Fruit fly (Drosophila melanogaster): ENCODE data around the gene CG31676.

The CG31676 gene

dm6 chr2L:20822489-20823195 is 17.9 kb upstream of the CG31676 start, which contains the start of gene CG9331 (continued):
- TF ChIP-seq CG16863 (GFP tag; optimal IDR thresholded peaks at IDR 0.05) (no peak), vnd (GFP tag; IDR thresholded peaks at IDR 0.05; ENCODE audit: partially characterized antibody) (peak; percentile 56; the same call in 1 of the 3 replicates), CG10321 (GFP tag; IDR thresholded peaks at IDR 0.05) (no peak), CG15601 (tag; optimal IDR thresholded peaks at IDR 0.05) (no peak), CG10462 (GFP tag; optimal IDR thresholded peaks at IDR 0.05) (no peak), CG12942 (GFP tag; optimal IDR thresholded peaks at IDR 0.05) (no peak), CG15011 (GFP tag; optimal IDR thresholded peaks at IDR 0.05) (no peak), CG7745 (tag; optimal IDR thresholded peaks at IDR 0.05) (no peak), CG8089 (GFP tag; optimal IDR thresholded peaks at IDR 0.05) (no peak), Bgb (GFP tag; IDR thresholded peaks at IDR 0.05; ENCODE audit: partially characterized antibody) (peak; percentile 53; the same call in 1 of the 2 replicates), peb (GFP tag; IDR thresholded peaks at IDR 0.05) (no peak), CG30020 (tag; optimal IDR thresholded peaks at IDR 0.05) (no peak), sug (tag; optimal IDR thresholded peaks at IDR 0.05) (peak; percentile 14), lmd (GFP tag; IDR thresholded peaks at IDR 0.05) (no peak)

dm6 chr2L:20823196-20824105 is 17.1 kb upstream of the CG31676 start:
- TF ChIP-seq Pdp1 (GFP tag; optimal IDR thresholded peaks at IDR 0.05), result peak in 1 of 2 experiments; percentile 51
- TF ChIP-seq Hmx (GFP tag; optimal IDR thresholded peaks at IDR 0.05), result no peak
- peak; percentile 98; the same call in 3 of the 4 replicates for TF ChIP-seq chinmo (GFP tag; IDR thresholded peaks at IDR 0.05; ENCODE audit: partially characterized antibody)
- peak; percentile 80 for TF ChIP-seq bbx (GFP tag; IDR thresholded peaks at IDR 0.05; ENCODE audit: partially characterized antibody)
- no peak for TF ChIP-seq Fer3 (tag; optimal IDR thresholded peaks at IDR 0.05)
- peak; percentile 49; the same call in 2 of the 4 replicates for TF ChIP-seq Dll (GFP tag; IDR thresholded peaks at IDR 0.05; ENCODE audit: partially characterized antibody)
- no peak for TF ChIP-seq pan (optimal IDR thresholded peaks at IDR 0.05)
- no peak for TF ChIP-seq pan (GFP tag; optimal IDR thresholded peaks at IDR 0.05 in 1 of 2, IDR thresholded peaks at IDR 0.05 in 1 of 2)
- peak; percentile 63; the same call in 1 of the 3 replicates for TF ChIP-seq z (GFP tag; IDR thresholded peaks at IDR 0.05)
- peak; percentile 29; the same call in 1 of the 2 replicates for TF ChIP-seq ssp (GFP tag; IDR thresholded peaks at IDR 0.05)
- peak; percentile 96 for TF ChIP-seq sd (tag; optimal IDR thresholded peaks at IDR 0.05)
- TF ChIP-seq CG2712 (tag; optimal IDR thresholded peaks at IDR 0.05), result peak; percentile 25
- TF ChIP-seq HmgZ (tag; optimal IDR thresholded peaks at IDR 0.05), result peak; percentile 81
- TF ChIP-seq NK7.1 (GFP tag; optimal IDR thresholded peaks at IDR 0.05), result peak; percentile 6
- TF ChIP-seq CG12219 (GFP tag; optimal IDR thresholded peaks at IDR 0.05), result no peak
- TF ChIP-seq CG1529 (GFP tag; optimal IDR thresholded peaks at IDR 0.05), result peak; percentile 15
- 0 out of 2 replicates have a peak, but pooled peaks have one; percentile 31 for TF ChIP-seq CG4360 (GFP tag; IDR thresholded peaks at IDR 0.05)
- peak; percentile 63 for TF ChIP-seq gem (tag; optimal IDR thresholded peaks at IDR 0.05)
- TF ChIP-seq CG34224 (GFP tag; IDR thresholded peaks at IDR 0.05; ENCODE audit: partially characterized antibody), result 0 out of 3 replicates have a peak, but pooled peaks have one; percentile 9
- TF ChIP-seq CG6683 (GFP tag; optimal IDR thresholded peaks at IDR 0.05), result no peak
- no peak for TF ChIP-seq CG4617 (GFP tag; optimal IDR thresholded peaks at IDR 0.05; ENCODE audit: borderline replicate concordance)
- peak; percentile 25 for TF ChIP-seq stwl (tag; optimal IDR thresholded peaks at IDR 0.05)
- TF ChIP-seq CG15073 (GFP tag; optimal IDR thresholded peaks at IDR 0.05), result no peak
- peak; percentile 4 for TF ChIP-seq CG10267 (tag; optimal IDR thresholded peaks at IDR 0.05)
- TF ChIP-seq CG10147 (GFP tag; optimal IDR thresholded peaks at IDR 0.05), result no peak
- peak; percentile 88 for TF ChIP-seq pros (GFP tag; optimal IDR thresholded peaks at IDR 0.05)
- peak; percentile 29; the same call in 1 of the 3 replicates for TF ChIP-seq zfh1 (GFP tag; IDR thresholded peaks at IDR 0.05)
- peak; percentile 15 for TF ChIP-seq grau (tag; optimal IDR thresholded peaks at IDR 0.05)
- peak; percentile 65 for TF ChIP-seq nom (GFP tag; optimal IDR thresholded peaks at IDR 0.05)
- TF ChIP-seq kni (GFP tag; optimal IDR thresholded peaks at IDR 0.05), result peak; percentile 91
- no peak for TF ChIP-seq CG8924 (tag; optimal IDR thresholded peaks at IDR 0.05)

All from whole organism, embryonic.